Fruit fly (Drosophila melanogaster) whole organism, larva: ENCODE results near the gene CG13842.

ENCODE experiments used
- noc ChIP-seq: fragments of 200-800 bp; sonication (Bioruptor generic); optimal IDR thresholded peaks from 3 replicates; lab custom pipeline; 2019; ENCODE audit warnings: missing biosample characterization, mild to moderate bottlenecking, missing genetic modification characterization, moderate library complexity

The CG13842 gene

DNA sequence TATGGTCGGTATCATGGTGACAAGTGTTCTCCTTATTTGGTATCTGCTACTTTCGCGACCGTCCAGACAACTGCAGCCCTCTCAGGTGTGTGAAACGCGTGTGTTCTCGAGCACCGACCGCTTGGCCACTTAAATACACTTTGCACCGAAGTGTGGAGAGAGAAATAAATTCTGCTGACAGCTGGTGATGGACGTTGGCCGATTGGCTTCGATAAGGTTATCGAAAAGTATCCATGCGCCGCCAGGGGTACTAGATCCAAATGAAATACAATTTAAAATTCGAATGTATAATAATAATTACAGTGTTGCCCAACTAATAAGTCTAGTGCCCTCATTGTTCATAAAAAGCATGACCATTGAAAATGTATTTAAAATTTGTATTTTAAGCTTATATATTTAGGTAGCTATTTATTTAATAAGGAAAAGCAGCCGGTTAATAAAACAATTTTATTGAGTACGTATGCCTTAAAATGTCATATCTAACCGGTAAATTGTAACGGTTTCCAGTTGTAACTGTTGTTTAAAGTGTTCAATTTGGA lies 20.7 kb downstream of the CG13842 start, which contains the start of the genes Gclm and CG17625:
Gene Gclm, minus strand, starts transcription at position 175 of the 539 bp plus-strand sequence.
Gene CG17625, plus strand, starts transcription at position 514 of the 539 bp plus-strand sequence.
- TF ChIP-seq noc = peak; percentile 67

DNA sequence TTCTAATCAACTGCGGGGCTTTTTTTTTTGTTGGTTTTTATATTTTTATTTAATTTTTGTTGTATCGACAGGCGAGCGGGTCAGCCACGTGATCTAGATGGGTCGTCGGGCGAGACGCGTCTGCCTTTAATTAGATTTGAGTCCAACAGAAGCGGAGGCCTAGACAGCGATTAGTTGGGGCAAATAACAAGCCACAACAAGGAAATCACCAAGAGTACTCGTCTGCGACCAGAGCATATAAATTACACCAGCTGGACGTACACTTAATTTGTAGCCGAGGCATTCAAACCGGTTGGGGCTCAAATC lies 22.2 kb downstream of the CG13842 start:
- TF ChIP-seq noc = no peak

DNA sequence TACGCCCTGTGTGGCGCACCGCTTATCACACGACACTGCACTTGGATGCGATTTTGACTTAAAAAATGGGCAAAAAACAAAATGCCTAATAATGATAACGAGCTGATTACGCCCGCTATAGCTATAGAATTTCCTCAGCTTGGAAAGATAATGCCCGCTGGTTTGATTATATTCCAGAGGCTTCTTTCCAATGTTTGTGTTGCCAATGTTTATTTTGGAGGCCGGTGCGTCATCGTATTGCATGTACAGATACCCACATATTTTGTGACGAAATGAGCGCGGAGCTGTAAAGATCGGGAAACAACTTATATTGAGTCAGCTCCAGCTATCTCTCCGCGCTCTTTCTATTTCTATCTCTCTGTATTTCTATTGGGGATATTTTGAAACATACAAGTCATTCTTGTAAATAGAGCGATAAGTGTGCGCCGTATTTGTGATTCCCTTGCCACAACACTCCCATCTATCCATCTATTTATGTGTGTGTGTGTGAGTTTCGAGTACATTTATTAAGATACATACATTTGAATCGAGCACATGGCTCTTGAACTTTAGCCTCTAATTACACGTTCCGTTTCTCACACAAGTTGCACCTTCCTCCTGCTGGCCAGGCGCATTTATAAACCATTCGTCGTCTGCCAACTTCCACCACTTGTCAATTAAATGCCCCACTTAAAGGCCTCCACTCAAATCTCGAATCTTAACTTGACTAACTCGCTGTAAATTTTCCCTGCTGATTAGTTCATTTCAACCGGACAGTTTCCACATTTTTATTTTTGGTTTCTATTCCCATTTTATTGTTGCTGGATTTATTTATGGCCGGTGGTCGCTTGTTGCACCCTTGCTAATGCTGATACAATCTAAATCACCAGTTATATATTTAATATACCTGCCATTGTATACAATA lies 22.8 kb downstream of the CG13842 start:
- TF ChIP-seq noc = peak; percentile 94

DNA sequence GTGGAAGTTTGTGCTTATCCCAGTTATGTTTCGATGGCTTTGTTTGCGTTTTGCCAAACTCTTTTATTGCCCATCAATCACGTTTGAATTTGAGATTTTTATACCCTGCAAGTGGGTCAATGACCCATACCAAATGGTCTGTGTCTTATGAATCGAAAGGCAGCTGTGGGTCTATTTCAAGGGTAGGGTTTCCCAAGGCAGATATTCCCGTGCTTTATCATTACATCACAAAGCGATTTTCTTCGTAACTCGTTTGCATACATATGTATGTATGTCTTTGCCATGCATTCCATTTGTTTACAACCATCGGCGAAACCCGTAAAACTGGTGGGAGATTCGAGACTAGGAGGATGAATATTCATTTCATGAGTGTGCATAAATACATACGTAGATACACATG lies 31.6 kb downstream of the CG13842 start:
- no peak for TF ChIP-seq noc

DNA sequence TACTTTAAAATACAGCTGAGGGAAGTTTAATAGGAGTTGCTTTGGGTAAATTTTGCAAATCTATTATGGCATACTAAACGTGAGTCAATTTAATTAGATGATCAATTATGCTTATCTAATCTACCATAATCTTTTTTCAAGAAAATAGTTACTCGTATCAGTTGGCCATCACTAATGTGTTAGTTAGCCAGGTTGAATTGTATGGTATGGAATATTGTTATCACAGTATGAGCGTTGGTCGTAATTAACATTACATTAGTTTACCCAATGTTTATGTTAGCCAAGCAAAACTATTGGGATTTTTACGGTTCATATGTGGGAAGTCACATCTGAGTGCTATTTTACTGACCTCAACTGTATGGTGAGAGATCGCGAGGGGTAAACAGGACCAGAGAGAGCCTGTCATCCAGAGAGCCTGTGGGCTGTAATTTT lies 33.5 kb downstream of the CG13842 start:
- peak; percentile 49 for TF ChIP-seq noc

DNA sequence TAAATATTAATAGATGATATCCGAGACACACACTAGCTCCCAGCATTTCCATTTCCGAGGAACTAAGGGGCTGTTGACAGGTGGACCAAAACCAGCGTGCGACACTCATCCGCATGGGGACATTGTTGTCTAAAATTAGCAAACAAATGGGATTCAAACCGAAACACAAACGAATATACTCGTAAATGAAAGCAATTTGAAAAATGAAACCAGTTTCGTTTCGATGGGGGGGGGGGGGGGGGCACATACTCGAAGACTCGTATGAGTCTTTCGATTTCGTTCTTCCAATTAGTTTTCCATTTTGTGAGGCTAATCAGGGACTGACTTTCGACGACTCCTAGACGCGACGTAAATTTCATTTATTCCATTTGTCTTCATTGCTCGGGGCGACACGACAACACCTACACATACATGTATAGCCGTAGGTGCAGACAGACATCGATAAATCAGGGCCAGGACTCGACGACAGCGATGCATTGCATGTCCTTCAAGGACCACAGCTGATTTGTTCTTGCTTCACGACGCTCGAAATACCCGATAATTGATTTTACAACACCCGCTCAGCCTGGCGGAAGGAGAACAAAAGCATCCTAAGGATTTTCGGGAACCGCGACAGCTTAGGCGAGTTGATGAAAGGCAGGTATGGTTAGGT lies 34.3 kb downstream of the CG13842 start:
- TF ChIP-seq noc = no peak

DNA sequence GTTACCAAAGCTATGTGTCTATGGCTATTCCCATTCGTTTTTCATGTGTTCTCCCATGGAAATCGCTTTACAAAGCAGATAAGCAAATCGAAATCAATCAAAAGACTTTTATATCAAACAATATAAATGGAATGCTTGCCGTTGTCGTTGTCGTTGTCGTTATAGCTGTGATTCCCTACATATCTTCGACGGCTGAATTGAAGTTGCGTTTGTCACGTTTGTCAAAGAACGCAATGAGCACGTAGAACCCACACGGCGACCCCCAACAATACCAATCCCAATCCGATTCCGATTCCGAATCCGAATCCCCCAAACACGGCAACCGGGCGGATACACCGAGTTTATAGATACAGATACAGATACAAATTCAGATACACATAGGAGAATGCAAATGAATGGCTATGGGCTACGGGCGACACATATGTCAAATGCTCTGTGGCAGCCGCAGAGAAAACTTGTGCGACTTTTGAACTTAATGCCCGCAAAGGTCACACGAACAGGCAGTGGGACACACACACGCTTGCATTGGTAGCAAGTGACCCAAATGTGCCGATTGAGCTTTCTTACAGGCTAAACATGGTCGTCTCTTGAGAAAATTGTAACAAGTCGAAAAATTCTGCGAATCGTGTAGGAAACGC lies 37.2 kb downstream of the CG13842 start:
- no peak for TF ChIP-seq noc

DNA sequence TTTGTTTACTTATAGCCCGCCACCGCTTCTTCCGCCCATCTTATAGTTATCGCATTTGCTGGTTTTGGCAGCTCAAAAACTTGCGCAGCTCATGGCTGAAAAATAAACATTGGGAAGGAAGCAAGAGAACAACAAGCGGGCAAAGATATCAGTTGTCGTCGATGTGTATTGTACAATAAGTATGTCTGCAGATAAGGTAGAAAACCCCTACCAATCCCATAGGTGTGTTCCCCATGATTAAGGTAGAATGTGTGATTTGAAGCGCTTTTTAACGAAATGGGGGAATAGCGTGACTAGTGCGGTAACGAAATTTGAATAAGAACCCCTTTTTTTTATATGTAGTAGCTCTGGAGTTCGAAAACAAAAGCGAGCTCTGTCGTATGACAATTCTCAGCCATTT lies 38.0 kb downstream of the CG13842 start:
- TF ChIP-seq noc = no peak

DNA sequence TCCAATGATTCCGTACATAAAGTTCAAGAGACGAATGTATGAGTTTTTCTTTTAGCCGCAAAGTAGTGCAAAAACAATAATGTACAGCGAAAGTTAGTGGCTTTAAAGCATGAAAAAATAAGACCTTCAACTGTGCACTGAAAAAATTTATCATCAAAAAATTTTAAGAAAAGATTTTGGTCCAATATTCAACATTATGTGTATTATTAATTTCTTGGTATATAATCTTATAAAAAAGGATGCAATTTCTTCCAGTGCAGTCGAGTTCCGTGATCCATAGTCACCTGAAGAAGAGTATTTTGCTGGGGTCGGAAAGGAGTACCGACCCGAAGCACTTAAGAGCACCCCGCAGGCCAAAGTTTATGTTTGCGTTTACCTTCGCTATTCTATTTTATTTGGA lies 38.5 kb downstream of the CG13842 start:
- no peak for TF ChIP-seq noc

DNA sequence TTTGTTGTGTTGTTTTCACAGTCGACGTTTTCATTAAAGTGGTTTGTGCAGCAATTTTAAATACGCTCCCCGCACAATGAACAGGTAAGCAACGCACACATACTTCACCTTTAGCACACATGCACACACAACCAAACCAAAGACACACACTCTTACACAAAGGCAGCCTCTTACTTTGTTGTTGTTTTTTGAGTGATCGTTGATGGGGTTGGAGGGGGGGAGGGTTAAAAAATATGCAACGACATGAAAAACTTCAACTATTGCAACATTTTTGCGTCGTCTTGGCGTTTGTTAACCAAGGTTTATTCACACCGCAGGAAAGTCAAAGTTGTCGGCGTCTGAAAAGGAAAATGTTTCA lies 39.1 kb downstream of the CG13842 start:
- TF ChIP-seq noc = no peak

DNA sequence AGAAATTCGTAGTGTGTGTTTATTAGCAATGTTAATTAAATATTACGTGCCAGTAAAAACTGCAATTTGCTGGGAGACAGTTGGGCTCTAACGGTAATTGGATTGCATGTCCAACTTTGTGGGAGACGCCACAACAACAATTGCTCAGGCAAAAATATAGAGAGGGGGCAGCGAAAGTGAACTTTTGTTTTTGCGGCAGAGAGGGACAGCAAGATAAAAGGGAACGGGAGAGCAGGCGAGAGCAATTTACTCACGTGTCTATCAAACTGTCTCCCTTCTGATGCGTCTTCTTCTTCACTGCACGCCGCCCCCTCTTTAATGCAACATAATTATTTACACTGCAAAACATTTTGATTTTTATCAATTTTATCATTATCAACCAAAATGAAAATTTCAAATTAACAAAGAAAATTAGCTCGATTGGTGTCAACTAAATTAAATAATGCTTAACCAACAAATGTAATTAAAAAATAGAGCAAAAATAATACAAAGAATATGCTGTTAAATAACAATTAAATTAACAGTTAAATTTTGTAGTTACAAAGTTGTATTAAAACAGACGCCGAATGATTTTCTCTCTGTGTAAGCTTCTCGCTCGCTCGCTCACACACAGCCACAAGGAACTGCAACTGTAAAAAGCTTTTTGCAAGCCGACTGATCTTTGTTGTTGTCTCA lies 39.7 kb downstream of the CG13842 start:
- TF ChIP-seq noc = peak; percentile 61

DNA sequence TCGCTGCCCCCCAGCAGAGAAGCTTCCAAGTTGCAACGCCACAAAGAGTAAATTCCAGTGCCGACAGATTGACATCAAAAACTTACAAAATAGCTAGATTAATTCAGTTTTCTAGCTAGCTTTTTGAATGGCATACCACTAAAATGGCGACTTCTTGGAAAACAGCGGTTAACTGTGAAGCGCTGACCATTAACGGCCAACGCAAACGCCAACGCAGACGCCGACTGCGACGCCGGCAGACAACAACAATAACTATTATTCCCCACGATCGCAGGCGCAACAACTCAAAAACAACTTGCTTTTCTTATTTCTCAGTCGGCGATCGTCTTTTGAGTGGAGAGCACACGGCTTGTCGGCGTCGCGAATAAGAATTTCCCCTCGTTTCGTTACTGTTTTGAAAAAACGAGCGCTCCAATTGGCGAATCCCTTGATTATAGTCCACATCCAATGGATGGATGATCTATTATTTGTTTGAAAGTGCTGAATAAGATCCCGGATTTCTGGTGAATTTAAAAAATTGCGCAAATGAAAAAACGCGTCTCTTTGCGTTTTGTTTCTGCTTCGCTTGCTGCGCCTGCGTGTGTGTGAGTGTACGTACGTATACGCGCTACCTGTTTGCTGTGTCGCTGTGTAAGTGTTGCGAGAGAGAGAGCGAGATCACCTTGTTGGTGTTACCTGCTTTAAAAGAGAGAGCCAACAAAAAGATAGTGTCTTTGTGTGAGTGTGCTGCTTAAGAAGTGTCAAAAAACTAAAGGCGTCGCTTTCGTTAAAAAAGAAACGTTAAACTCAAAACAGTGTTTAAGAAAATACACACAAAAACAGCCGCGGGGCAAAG lies 40.4 kb downstream of the CG13842 start:
- no peak for TF ChIP-seq noc

DNA sequence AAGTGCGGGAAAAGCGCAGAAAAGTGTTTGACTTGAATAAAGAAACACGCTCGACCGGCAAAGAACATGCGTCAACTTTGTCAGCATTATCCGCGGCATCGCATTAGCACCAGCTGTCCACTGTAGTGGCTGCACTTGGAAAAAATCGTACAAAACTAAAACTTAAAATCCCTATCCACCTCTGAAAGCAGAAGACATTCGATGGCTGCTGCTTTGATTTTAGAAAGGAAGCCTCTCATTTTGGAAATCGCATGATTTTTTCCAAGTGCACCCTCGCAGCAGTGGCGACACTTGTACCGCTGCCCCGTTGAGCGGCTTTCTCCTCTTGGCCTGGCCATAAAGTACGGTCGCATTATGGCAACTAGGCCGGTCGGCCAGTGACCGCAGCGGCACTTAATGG lies 42.8 kb downstream of the CG13842 start:
- no peak for TF ChIP-seq noc

DNA sequence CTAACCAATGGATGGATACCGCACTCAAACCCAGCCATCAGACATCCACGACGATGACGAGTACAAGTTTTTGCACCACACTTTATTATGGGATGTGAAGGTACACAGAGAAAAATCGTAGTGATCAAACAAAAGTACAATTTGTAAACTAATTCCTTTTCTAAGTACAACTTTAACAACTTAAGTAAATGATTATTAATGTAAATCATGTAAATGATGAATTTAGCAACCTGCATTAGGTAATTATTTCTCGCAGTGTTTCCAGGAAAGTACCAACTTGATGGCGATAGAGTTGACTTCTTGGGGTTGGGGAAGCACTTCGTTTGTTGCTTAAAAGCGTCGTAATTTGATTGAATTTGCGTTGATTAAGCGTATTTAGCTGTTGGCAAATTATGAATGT lies 44.0 kb downstream of the CG13842 start:
- TF ChIP-seq noc = no peak
